Worm (Caenorhabditis elegans): ENCODE data around the gene tam-1.

Gene tam-1

ce11 chrV:4960686-4961085, 2.2 kb downstream of the tam-1 start:
- TF ChIP-seq ztf-25 (GFP tag; IDR thresholded peaks at IDR 0.05) (no peak), Y53G8AR.9 (GFP tag; conservative IDR thresholded peaks at IDR 0.05) (peak; percentile 25; the same call in 1 of the 2 replicates), egrh-3 (GFP tag; IDR thresholded peaks at IDR 0.05) (peak; percentile 5; the same call in 1 of the 2 replicates), zfh-2 (GFP tag; conservative IDR thresholded peaks at IDR 0.05) (peak; percentile 65), dox-1 (GFP tag; IDR thresholded peaks at IDR 0.05) (0 out of 2 replicates have a peak, but pooled peaks have one; percentile 16)

ce11 chrV:4957619-4958018, 5.3 kb downstream of the tam-1 start:
- TF ChIP-seq aptf-3 (GFP tag; IDR thresholded peaks at IDR 0.05) (no peak), ama-1 (optimal IDR thresholded peaks at IDR 0.05) (no peak), ama-1 (GFP tag; optimal IDR thresholded peaks at IDR 0.05) (no peak), madf-6 (GFP tag; IDR thresholded peaks at IDR 0.05) (no peak), D2030.7 (GFP tag; IDR thresholded peaks at IDR 0.05) (no peak), aptf-2 (GFP tag; conservative IDR thresholded peaks at IDR 0.05) (no peak), C17E4.6 (GFP tag; IDR thresholded peaks at IDR 0.05) (no peak), lin-54 (GFP tag; optimal IDR thresholded peaks at IDR 0.05) (no peak), mes-4 (tag; optimal IDR thresholded peaks at IDR 0.05) (no peak), B0019.2 (GFP tag; conservative IDR thresholded peaks at IDR 0.05) (no peak), F39B2.1 (GFP tag; IDR thresholded peaks at IDR 0.05) (no peak), F52B5.7 (tag; optimal IDR thresholded peaks at IDR 0.05) (no peak), ztf-3 (GFP tag; optimal IDR thresholded peaks at IDR 0.05) (no peak), ets-4 (GFP tag; optimal IDR thresholded peaks at IDR 0.05) (no peak), nhr-90 (tag; optimal IDR thresholded peaks at IDR 0.05) (no peak), Y95B8A.8 (GFP tag; IDR thresholded peaks at IDR 0.05) (no peak), tbp1 (GFP tag; optimal IDR thresholded peaks at IDR 0.05) (no peak), atf-7 (tag; optimal IDR thresholded peaks at IDR 0.05) (no peak), F55B11.4 (tag; optimal IDR thresholded peaks at IDR 0.05; ENCODE audit: borderline replicate concordance, insufficient read depth) (no peak), xnd-1 (tag; optimal IDR thresholded peaks at IDR 0.05) (no peak), snpc-1.3 (tag; optimal IDR thresholded peaks at IDR 0.05; ENCODE audit: insufficient read depth) (no peak)

ce11 chrV:4956529-4956928, 6.4 kb downstream of the tam-1 start, which contains the start of gene str-208:
TSS of gene str-208 (plus strand) at chrV:4956829.
- TF ChIP-seq ceh-27 (GFP tag; optimal IDR thresholded peaks at IDR 0.05) (no peak), ceh-40 (GFP tag; IDR thresholded peaks at IDR 0.05) (no peak), egrh-3 (GFP tag; IDR thresholded peaks at IDR 0.05) (no peak), egl-18 (GFP tag; IDR thresholded peaks at IDR 0.05) (no peak), zfh-2 (GFP tag; conservative IDR thresholded peaks at IDR 0.05) (no peak), ztf-3 (GFP tag; optimal IDR thresholded peaks at IDR 0.05) (no peak), Y56A3A.18 (GFP tag; IDR thresholded peaks at IDR 0.05) (no peak), ekl-4 (GFP tag; IDR thresholded peaks at IDR 0.05) (no peak), K12H6.12 (tag; optimal IDR thresholded peaks at IDR 0.05) (no peak), ama-1 (optimal IDR thresholded peaks at IDR 0.05) (no peak), ama-1 (GFP tag; optimal IDR thresholded peaks at IDR 0.05) (no peak), pbrm-1 (GFP tag; IDR thresholded peaks at IDR 0.05) (no peak), athp-1 (tag; optimal IDR thresholded peaks at IDR 0.05) (no peak), Y67H2A.10 (GFP tag; conservative IDR thresholded peaks at IDR 0.05) (no peak)

- TF ChIP-seq bed-2 (GFP tag; IDR thresholded peaks at IDR 0.05) (no peak), tbp1 (GFP tag; optimal IDR thresholded peaks at IDR 0.05) (no peak), K11D2.4 (GFP tag; IDR thresholded peaks at IDR 0.05) (no peak), ztf-3 (GFP tag; optimal IDR thresholded peaks at IDR 0.05) (no peak), egl-44 (GFP tag; IDR thresholded peaks at IDR 0.05) (no peak), ztf-18 (tag; optimal IDR thresholded peaks at IDR 0.05) (no peak), Y56A3A.18 (GFP tag; IDR thresholded peaks at IDR 0.05) (no peak), nhr-179 (tag; optimal IDR thresholded peaks at IDR 0.05) (no peak), akir-1 (GFP tag; optimal IDR thresholded peaks at IDR 0.05) (no peak), F57C9.4 (tag; optimal IDR thresholded peaks at IDR 0.05) (no peak), F22D6.2 (tag; optimal IDR thresholded peaks at IDR 0.05) (no peak), D2030.7 (GFP tag; IDR thresholded peaks at IDR 0.05) (no peak)
These were observed 11.5 kb downstream of the tam-1 start, which contains the start of gene str-207 for ce11 chrV:4951434-4951833. TSS of gene str-207 (plus strand) at chrV:4951734.

Measured in whole organism, young adult.